Worm (Caenorhabditis elegans): Measurements from ENCODE around the gene srbc-24.

The srbc-24 gene

DNA sequence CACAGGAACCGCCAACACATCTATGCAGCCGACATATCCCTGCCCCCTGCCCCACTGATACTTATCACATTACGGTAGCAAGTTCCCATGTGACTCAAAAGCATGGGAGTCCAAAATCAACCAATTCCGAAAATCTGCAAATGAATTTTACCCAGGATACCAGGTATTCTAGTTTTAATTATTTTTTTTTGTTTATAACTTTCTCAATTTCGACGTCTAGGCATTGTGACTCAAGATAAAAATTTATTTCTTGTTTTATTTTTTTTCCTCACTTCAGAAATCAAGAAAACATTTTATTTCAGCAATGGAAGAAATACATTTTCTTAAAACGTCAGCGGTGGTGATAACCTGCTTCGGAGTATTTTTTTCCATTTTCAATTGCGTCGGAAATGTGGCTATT is at the start of gene srbc-24:
TSS of gene srbc-24 (plus strand) at position 301 of the 400 bp plus-strand sequence.
- TF ChIP-seq madf-5 (GFP tag; IDR thresholded peaks at IDR 0.05) = no peak
- no peak for TF ChIP-seq lir-3 (tag; optimal IDR thresholded peaks at IDR 0.05)
- no peak for TF ChIP-seq ceh-62 (tag; optimal IDR thresholded peaks at IDR 0.05)
- TF ChIP-seq jun-1 (tag; optimal IDR thresholded peaks at IDR 0.05) = no peak
- no peak for TF ChIP-seq set-16 (GFP tag; IDR thresholded peaks at IDR 0.05)

DNA sequence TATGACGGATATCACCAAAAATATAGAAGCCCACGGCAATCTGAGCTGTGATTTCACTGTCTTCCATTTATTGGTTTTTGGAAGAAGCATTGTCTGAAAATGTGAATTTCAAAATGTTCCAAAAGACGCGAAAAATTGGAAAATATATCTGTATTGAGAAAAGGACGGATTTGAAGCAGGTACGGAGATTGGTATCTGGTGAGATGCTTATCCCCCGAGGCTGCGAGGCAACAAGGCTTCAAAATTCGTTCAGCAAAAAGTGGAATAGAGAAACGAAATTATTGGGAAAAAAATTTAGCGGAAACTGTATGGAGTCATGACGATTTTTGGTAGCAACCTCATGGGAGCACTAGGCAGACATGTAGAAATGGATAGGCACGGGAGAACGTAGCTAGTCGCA is 48.4 kb upstream of the srbc-24 start, which contains the start of gene F36F12.1:
TSS of gene F36F12.1 (minus strand) at position 101 of the 400 bp plus-strand sequence.
- TF ChIP-seq nhr-77 (tag; optimal IDR thresholded peaks at IDR 0.05) = no peak
- TF ChIP-seq ama-1 (optimal IDR thresholded peaks at IDR 0.05) = no peak
- no peak for TF ChIP-seq dpl-1 (GFP tag; optimal IDR thresholded peaks at IDR 0.05)
- TF ChIP-seq aha-1 (tag) = no peak
- no peak for TF ChIP-seq F37D6.2 (tag; optimal IDR thresholded peaks at IDR 0.05)
- no peak for TF ChIP-seq unc-39 (tag; optimal IDR thresholded peaks at IDR 0.05)
- TF ChIP-seq Y48G9A.11 (GFP tag; IDR thresholded peaks at IDR 0.05) = no peak
- no peak for TF ChIP-seq dmd-6 (GFP tag; IDR thresholded peaks at IDR 0.05)
- no peak for TF ChIP-seq dmd-8 (GFP tag; IDR thresholded peaks at IDR 0.05)
- no peak for TF ChIP-seq T20F7.1 (GFP tag; optimal IDR thresholded peaks at IDR 0.05)
- TF ChIP-seq nhr-28 (tag; optimal IDR thresholded peaks at IDR 0.05) = no peak
- TF ChIP-seq nhr-237 (tag; optimal IDR thresholded peaks at IDR 0.05) = no peak
- no peak for TF ChIP-seq hlh-11 (tag; optimal IDR thresholded peaks at IDR 0.05)
- no peak for TF ChIP-seq mes-2 (tag; optimal IDR thresholded peaks at IDR 0.05; ENCODE audit: poor library complexity, severe bottlenecking)

DNA sequence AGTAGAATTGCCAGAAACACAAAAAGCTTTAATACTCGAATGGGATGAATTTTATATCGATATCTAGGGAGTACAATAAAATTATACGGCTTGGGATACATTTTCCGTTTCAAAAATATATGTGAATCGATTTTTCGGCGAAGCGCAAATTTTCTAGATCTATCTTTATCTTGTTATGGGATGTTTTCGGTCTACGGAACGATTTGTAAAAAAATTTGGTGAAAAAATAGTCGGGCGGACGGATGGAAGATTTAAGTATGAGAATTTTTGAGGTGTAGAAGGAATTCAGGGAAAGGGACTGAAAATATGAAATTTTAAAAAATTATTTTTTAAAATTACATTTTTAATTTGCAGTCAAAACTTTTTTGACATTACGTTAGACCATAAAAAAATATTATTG is 45.6 kb upstream of the srbc-24 start, which contains the start of gene F22F7.4:
TSS of gene F22F7.4 (minus strand) at position 101 of the 400 bp plus-strand sequence.
- TF ChIP-seq F37D6.2 (tag; optimal IDR thresholded peaks at IDR 0.05) = no peak
- no peak for TF ChIP-seq zfp-3 (GFP tag; conservative IDR thresholded peaks at IDR 0.05)
- no peak for TF ChIP-seq D1046.2 (GFP tag; IDR thresholded peaks at IDR 0.05)
- TF ChIP-seq egl-27 (tag; optimal IDR thresholded peaks at IDR 0.05) = no peak
- TF ChIP-seq lin-29 (GFP tag; IDR thresholded peaks at IDR 0.05) = no peak
- no peak for TF ChIP-seq madf-5 (GFP tag; IDR thresholded peaks at IDR 0.05)

DNA sequence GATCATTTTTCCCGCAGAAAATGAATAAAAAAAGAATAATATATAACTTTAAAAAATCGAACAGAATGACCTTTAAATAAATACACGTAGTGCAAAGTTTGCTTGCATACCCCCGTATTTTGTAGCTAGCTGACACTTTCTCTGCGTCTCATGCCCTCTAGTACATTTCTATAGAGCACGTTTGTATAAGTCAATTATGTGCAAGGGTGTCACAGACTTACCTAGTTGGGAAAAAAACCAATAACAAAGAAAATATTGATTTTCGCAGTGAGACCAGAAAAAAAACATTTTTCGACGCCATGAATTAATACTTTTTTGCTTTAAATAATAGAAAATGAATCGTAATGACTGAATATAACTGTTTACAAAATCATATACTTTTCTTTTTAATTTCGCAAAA is 42.3 kb upstream of the srbc-24 start, which contains the start of gene ckb-4:
TSS of gene ckb-4 (minus strand) at position 140 of the 400 bp plus-strand sequence.
- TF ChIP-seq daf-19 (GFP tag; conservative IDR thresholded peaks at IDR 0.05) = no peak
- peak; percentile 15 for TF ChIP-seq nhr-11 (tag; optimal IDR thresholded peaks at IDR 0.05)
- no peak for TF ChIP-seq nhr-25 (tag; optimal IDR thresholded peaks at IDR 0.05; ENCODE audit: borderline replicate concordance, insufficient read depth)
- peak; percentile 10 for TF ChIP-seq nhr-77 (tag; optimal IDR thresholded peaks at IDR 0.05)
- no peak for TF ChIP-seq Y5F2A.4 (GFP tag; optimal IDR thresholded peaks at IDR 0.05)
- TF ChIP-seq F37D6.2 (tag; optimal IDR thresholded peaks at IDR 0.05) = no peak
- TF ChIP-seq pqm-1 (tag; optimal IDR thresholded peaks at IDR 0.05) = peak; percentile 4
- TF ChIP-seq nhr-76 (tag; optimal IDR thresholded peaks at IDR 0.05) = no peak
- TF ChIP-seq set-16 (GFP tag; IDR thresholded peaks at IDR 0.05) = no peak
- TF ChIP-seq saeg-2 (GFP tag; IDR thresholded peaks at IDR 0.05) = no peak
- no peak for TF ChIP-seq ctbp-1 (GFP tag; IDR thresholded peaks at IDR 0.05)
- TF ChIP-seq pha-4 (GFP tag; IDR thresholded peaks at IDR 0.05) = no peak
- TF ChIP-seq pha-4 (tag; optimal IDR thresholded peaks at IDR 0.05) = peak; percentile 44
- TF ChIP-seq nhr-6 (tag; optimal IDR thresholded peaks at IDR 0.05) = peak; percentile 39
- no peak for TF ChIP-seq rbr-2 (tag; optimal IDR thresholded peaks at IDR 0.05)
- TF ChIP-seq attf-4 (tag; optimal IDR thresholded peaks at IDR 0.05) = no peak
- no peak for TF ChIP-seq dve-1 (tag; optimal IDR thresholded peaks at IDR 0.05; ENCODE audit: insufficient read depth)
- no peak for TF ChIP-seq nhr-10 (tag; optimal IDR thresholded peaks at IDR 0.05)
- TF ChIP-seq dpl-1 (GFP tag; optimal IDR thresholded peaks at IDR 0.05) = peak; percentile 32
- TF ChIP-seq aly-2 (tag; optimal IDR thresholded peaks at IDR 0.05) = no peak
- peak; percentile 26 for TF ChIP-seq lin-13 (GFP tag; optimal IDR thresholded peaks at IDR 0.05)
- peak; percentile 95 for TF ChIP-seq nhr-28 (tag; optimal IDR thresholded peaks at IDR 0.05)
- peak in 1 of 2 experiments; percentile 2 for TF ChIP-seq hif-1 (tag; optimal IDR thresholded peaks at IDR 0.05)
- peak; percentile 66 for TF ChIP-seq aha-1 (tag)

Data from whole organism, L4 larva.